Worm (Caenorhabditis elegans): ENCODE results near the gene dnpp-1.
A peak's percentile ranks its signal among the peaks of the same experiment; 100 is the strongest.

Gene dnpp-1

ce11 chrIII:5900709-5901108 is 37.1 kb upstream of the dnpp-1 start:
- no peak for TF ChIP-seq tbx-8 (GFP tag; optimal IDR thresholded peaks at IDR 0.05)
- TF ChIP-seq mab-5 (tag; optimal IDR thresholded peaks at IDR 0.05): no peak
- TF ChIP-seq bed-3 (GFP tag; optimal IDR thresholded peaks at IDR 0.05): no peak
- TF ChIP-seq snpc-4 (tag; optimal IDR thresholded peaks at IDR 0.05): no peak
- no peak for TF ChIP-seq nhr-12 (tag; optimal IDR thresholded peaks at IDR 0.05)
- TF ChIP-seq zip-8 (tag; optimal IDR thresholded peaks at IDR 0.05): peak; percentile 92
- TF ChIP-seq mep-1 (tag; optimal IDR thresholded peaks at IDR 0.05): no peak
- TF ChIP-seq ceh-39 (tag; optimal IDR thresholded peaks at IDR 0.05): peak; percentile 96
- no peak for TF ChIP-seq flh-1 (GFP tag; optimal IDR thresholded peaks at IDR 0.05)
- TF ChIP-seq nhr-2 (tag; optimal IDR thresholded peaks at IDR 0.05): peak; percentile 85
- no peak for TF ChIP-seq hlh-1 (tag; optimal IDR thresholded peaks at IDR 0.05)

ce11 chrIII:5898631-5899030 is 35.0 kb upstream of the dnpp-1 start:
- TF ChIP-seq unc-120 (tag; optimal IDR thresholded peaks at IDR 0.05; ENCODE audit: poor library complexity, severe bottlenecking) (peak; percentile 67), hlh-1 (tag; optimal IDR thresholded peaks at IDR 0.05) (peak; percentile 59), ham-2 (GFP tag; optimal IDR thresholded peaks at IDR 0.05) (no peak), bed-3 (GFP tag; optimal IDR thresholded peaks at IDR 0.05) (no peak)

ce11 chrIII:5897468-5897867 is 33.9 kb upstream of the dnpp-1 start:
- TF ChIP-seq elt-1 (tag; optimal IDR thresholded peaks at IDR 0.05; ENCODE audit: borderline replicate concordance, insufficient read depth): no peak
- no peak for TF ChIP-seq nhr-237 (tag; optimal IDR thresholded peaks at IDR 0.05)
- TF ChIP-seq nhr-2 (tag; optimal IDR thresholded peaks at IDR 0.05): no peak
- TF ChIP-seq ces-1 (GFP tag; optimal IDR thresholded peaks at IDR 0.05): peak; percentile 27

ce11 chrIII:5895913-5896312 is 32.3 kb upstream of the dnpp-1 start, which contains the start of gene pxl-1:
Gene pxl-1, minus strand, starts transcription at chrIII:5896013.
- TF ChIP-seq drap-1 (GFP tag; optimal IDR thresholded peaks at IDR 0.05) (no peak), elt-3 (tag; optimal IDR thresholded peaks at IDR 0.05) (no peak), M03D4.4 (tag; optimal IDR thresholded peaks at IDR 0.05) (no peak), ceh-83 (GFP tag; optimal IDR thresholded peaks at IDR 0.05) (no peak), flh-1 (GFP tag; optimal IDR thresholded peaks at IDR 0.05) (no peak), lsy-2 (tag; optimal IDR thresholded peaks at IDR 0.05) (no peak), unc-39 (tag; optimal IDR thresholded peaks at IDR 0.05) (no peak), pha-4 (tag; optimal IDR thresholded peaks at IDR 0.05) (no peak), sem-2 (GFP tag; optimal IDR thresholded peaks at IDR 0.05) (no peak), nhr-12 (tag; optimal IDR thresholded peaks at IDR 0.05) (no peak), ham-2 (GFP tag; optimal IDR thresholded peaks at IDR 0.05) (no peak), nhr-237 (tag; optimal IDR thresholded peaks at IDR 0.05) (no peak), mep-1 (tag; optimal IDR thresholded peaks at IDR 0.05) (no peak), mab-5 (tag; optimal IDR thresholded peaks at IDR 0.05) (no peak), nhr-76 (tag; optimal IDR thresholded peaks at IDR 0.05) (no peak)

- TF ChIP-seq ztf-11 (tag; optimal IDR thresholded peaks at IDR 0.05): no peak
- TF ChIP-seq snpc-4 (tag; optimal IDR thresholded peaks at IDR 0.05): no peak
- TF ChIP-seq nhr-28 (tag; optimal IDR thresholded peaks at IDR 0.05): no peak
- no peak for TF ChIP-seq nhr-12 (tag; optimal IDR thresholded peaks at IDR 0.05)
- TF ChIP-seq cnd-1 (tag; optimal IDR thresholded peaks at IDR 0.05): no peak
- TF ChIP-seq sptf-1 (tag; optimal IDR thresholded peaks at IDR 0.05): no peak
- no peak for TF ChIP-seq sem-2 (GFP tag; optimal IDR thresholded peaks at IDR 0.05)
- TF ChIP-seq lsy-2 (tag; optimal IDR thresholded peaks at IDR 0.05): no peak
- no peak for TF ChIP-seq M03D4.4 (tag; optimal IDR thresholded peaks at IDR 0.05)
- no peak for TF ChIP-seq bed-3 (GFP tag; optimal IDR thresholded peaks at IDR 0.05)
- TF ChIP-seq elt-1 (tag; optimal IDR thresholded peaks at IDR 0.05; ENCODE audit: borderline replicate concordance, insufficient read depth): no peak
- no peak for TF ChIP-seq unc-39 (tag; optimal IDR thresholded peaks at IDR 0.05)
- TF ChIP-seq nhr-237 (tag; optimal IDR thresholded peaks at IDR 0.05): no peak
- no peak for TF ChIP-seq flh-1 (GFP tag; optimal IDR thresholded peaks at IDR 0.05)
- no peak for TF ChIP-seq ceh-39 (tag; optimal IDR thresholded peaks at IDR 0.05)
- no peak for TF ChIP-seq unc-62 (GFP tag; optimal IDR thresholded peaks at IDR 0.05)
- TF ChIP-seq nhr-76 (tag; optimal IDR thresholded peaks at IDR 0.05): no peak
- no peak for TF ChIP-seq mep-1 (tag; optimal IDR thresholded peaks at IDR 0.05)
- no peak for TF ChIP-seq drap-1 (GFP tag; optimal IDR thresholded peaks at IDR 0.05)
Measured at ce11 chrIII:5892909-5893308, 29.3 kb upstream of the dnpp-1 start.

- TF ChIP-seq ceh-83 (GFP tag; optimal IDR thresholded peaks at IDR 0.05): no peak
- TF ChIP-seq unc-120 (tag; optimal IDR thresholded peaks at IDR 0.05; ENCODE audit: poor library complexity, severe bottlenecking): no peak
- no peak for TF ChIP-seq cnd-1 (tag; optimal IDR thresholded peaks at IDR 0.05)
- TF ChIP-seq mep-1 (tag; optimal IDR thresholded peaks at IDR 0.05): no peak
- TF ChIP-seq nhr-2 (tag; optimal IDR thresholded peaks at IDR 0.05): no peak
- TF ChIP-seq ztf-11 (tag; optimal IDR thresholded peaks at IDR 0.05): no peak
- TF ChIP-seq flh-1 (GFP tag; optimal IDR thresholded peaks at IDR 0.05): no peak
- TF ChIP-seq sem-2 (GFP tag; optimal IDR thresholded peaks at IDR 0.05): no peak
- TF ChIP-seq zip-8 (tag; optimal IDR thresholded peaks at IDR 0.05): no peak
- no peak for TF ChIP-seq ces-1 (GFP tag; optimal IDR thresholded peaks at IDR 0.05)
- no peak for TF ChIP-seq pha-4 (tag; optimal IDR thresholded peaks at IDR 0.05)
- TF ChIP-seq ceh-43 (GFP tag; optimal IDR thresholded peaks at IDR 0.05): no peak
- TF ChIP-seq lin-32 (GFP tag; optimal IDR thresholded peaks at IDR 0.05): no peak
Measured at ce11 chrIII:5888675-5889074, 25.1 kb upstream of the dnpp-1 start, which contains the start of gene C28H8.8. Gene C28H8.8, minus strand, starts transcription at chrIII:5888775.

Data from whole organism, mixed stage, embryonic.